Fruit fly (Drosophila melanogaster): ENCODE measurements around the gene Hsp23.

The Hsp23 gene

DNA sequence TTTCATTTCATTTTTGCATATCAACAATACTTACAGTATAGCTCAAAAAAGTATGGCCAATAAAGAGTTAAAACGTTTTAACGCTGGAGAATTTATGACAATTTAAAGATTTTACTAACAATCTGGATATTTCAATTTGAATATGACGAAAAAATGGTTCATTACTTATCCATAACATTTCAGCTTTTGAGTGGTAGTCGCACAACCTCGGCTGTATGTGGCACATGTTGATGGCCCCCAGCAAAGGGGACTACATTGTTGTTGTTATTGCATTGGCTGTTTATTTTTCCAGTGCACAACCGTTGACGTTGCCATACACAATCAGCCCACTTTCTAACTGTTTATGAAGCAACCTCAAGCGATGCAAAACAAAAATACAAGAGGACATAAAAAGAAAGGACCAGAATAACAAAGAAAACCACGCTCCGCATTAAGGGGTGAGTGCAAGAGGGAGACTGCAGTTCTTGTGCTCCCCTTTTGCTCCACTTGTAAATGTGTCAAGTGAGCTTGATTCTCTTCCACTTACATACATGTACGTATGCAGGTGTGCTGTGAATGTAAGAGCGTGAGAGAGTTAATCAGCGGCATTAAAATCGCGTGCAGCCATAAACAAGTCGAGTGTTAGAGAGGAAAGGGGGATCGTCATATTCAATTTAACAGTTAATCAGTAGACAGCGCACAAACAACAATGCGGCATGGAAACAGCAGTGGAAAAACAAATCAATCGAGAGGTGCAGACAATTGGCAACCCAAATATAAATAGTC lies 38.6 kb downstream of the Hsp23 start (continued):
- peak; percentile 47 for TF ChIP-seq D19A (tag; optimal IDR thresholded peaks at IDR 0.05)
- peak; percentile 87 for TF ChIP-seq sens (GFP tag)
- TF ChIP-seq fd96Cb (tag; optimal IDR thresholded peaks at IDR 0.05) = peak; percentile 39
- no peak for TF ChIP-seq NC2β (GFP tag; optimal IDR thresholded peaks at IDR 0.05)
- no peak for TF ChIP-seq fru (optimal IDR thresholded peaks at IDR 0.05)
- peak; percentile 23 for TF ChIP-seq CG13775 (GFP tag; optimal IDR thresholded peaks at IDR 0.05)
- peak; percentile 7 for TF ChIP-seq CG16863 (GFP tag; optimal IDR thresholded peaks at IDR 0.05)
- TF ChIP-seq H15 (GFP tag; IDR thresholded peaks at IDR 0.05) = peak; percentile 37; the same call in 1 of the 3 replicates
- peak; percentile 40; the same call in 2 of the 3 replicates for TF ChIP-seq tgo (GFP tag; IDR thresholded peaks at IDR 0.05)
- TF ChIP-seq ham (GFP tag; IDR thresholded peaks at IDR 0.05) = no peak
- peak; percentile 41; the same call in 1 of the 2 replicates for TF ChIP-seq lmd (GFP tag; IDR thresholded peaks at IDR 0.05)
- TF ChIP-seq CG6689 (GFP tag; IDR thresholded peaks at IDR 0.05) = peak; percentile 65; the same call in 1 of the 2 replicates
- TF ChIP-seq sob (GFP tag; IDR thresholded peaks at IDR 0.05) = 0 out of 2 replicates have a peak, but pooled peaks have one; percentile 7
- no peak for TF ChIP-seq dati (GFP tag; IDR thresholded peaks at IDR 0.05)
- TF ChIP-seq CG8359 (GFP tag; optimal IDR thresholded peaks at IDR 0.05; ENCODE audit: borderline replicate concordance) = no peak
- TF ChIP-seq sisA (GFP tag; IDR thresholded peaks at IDR 0.05) = peak; percentile 53; the same call in 1 of the 2 replicates
- TF ChIP-seq ap (GFP tag; IDR thresholded peaks at IDR 0.05) = peak; percentile 62
- TF ChIP-seq Dfd (GFP tag; optimal IDR thresholded peaks at IDR 0.05) = no peak
- no peak for TF ChIP-seq cwo (GFP tag; optimal IDR thresholded peaks at IDR 0.05)
- TF ChIP-seq Meics (GFP tag; optimal IDR thresholded peaks at IDR 0.05) = peak; percentile 30
- peak; percentile 43 for TF ChIP-seq CG9727 (GFP tag; optimal IDR thresholded peaks at IDR 0.05)
- peak; percentile 54 for TF ChIP-seq CG13424 (tag; optimal IDR thresholded peaks at IDR 0.05)
- peak; percentile 50 for TF ChIP-seq org-1 (GFP tag; optimal IDR thresholded peaks at IDR 0.05)
- TF ChIP-seq eyg (GFP tag; optimal IDR thresholded peaks at IDR 0.05) = no peak
- no peak for TF ChIP-seq Bdp1 (GFP tag; optimal IDR thresholded peaks at IDR 0.05)
- TF ChIP-seq CG32532 (GFP tag; IDR thresholded peaks at IDR 0.05) = peak; percentile 14; the same call in 1 of the 2 replicates
- TF ChIP-seq CG4820 (GFP tag; optimal IDR thresholded peaks at IDR 0.05) = no peak
- TF ChIP-seq gem (tag; optimal IDR thresholded peaks at IDR 0.05) = peak; percentile 72
- TF ChIP-seq CG1024 (GFP tag; IDR thresholded peaks at IDR 0.05) = peak; percentile 26; the same call in 1 of the 2 replicates
- peak; percentile 62 for TF ChIP-seq CG7556 (GFP tag; optimal IDR thresholded peaks at IDR 0.05)
- TF ChIP-seq CrebB (tag; optimal IDR thresholded peaks at IDR 0.05) = peak; percentile 25
- TF ChIP-seq tap (tag; optimal IDR thresholded peaks at IDR 0.05) = peak; percentile 44
- 0 out of 2 replicates have a peak, but pooled peaks have one; percentile 12 for TF ChIP-seq CG5953 (GFP tag; IDR thresholded peaks at IDR 0.05)
- TF ChIP-seq Ada2b (GFP tag; IDR thresholded peaks at IDR 0.05) = peak; percentile 55
- TF ChIP-seq Eip74EF (GFP tag; optimal IDR thresholded peaks at IDR 0.05) = peak in 1 of 2 experiments; percentile 53
- TF ChIP-seq corto (GFP tag; optimal IDR thresholded peaks at IDR 0.05) = peak; percentile 82
- no peak for TF ChIP-seq mirr (GFP tag; optimal IDR thresholded peaks at IDR 0.05)
- peak; percentile 12 for TF ChIP-seq pum (GFP tag; optimal IDR thresholded peaks at IDR 0.05)
- TF ChIP-seq nerfin-1 (tag; optimal IDR thresholded peaks at IDR 0.05) = peak; percentile 5
- TF ChIP-seq CkIIα-i1 (GFP tag; IDR thresholded peaks at IDR 0.05) = no peak
- TF ChIP-seq CG17328 (GFP tag; IDR thresholded peaks at IDR 0.05) = peak; percentile 69
- peak; percentile 68; the same call in 1 of the 3 replicates for TF ChIP-seq so (GFP tag; IDR thresholded peaks at IDR 0.05)
- TF ChIP-seq gsb (GFP tag; IDR thresholded peaks at IDR 0.05) = no peak
- TF ChIP-seq crol (GFP tag; IDR thresholded peaks at IDR 0.05) = no peak
- TF ChIP-seq Mes4 (GFP tag; optimal IDR thresholded peaks at IDR 0.05) = no peak
- TF ChIP-seq MTF-1 (GFP tag; optimal IDR thresholded peaks at IDR 0.05; ENCODE audit: borderline replicate concordance) = no peak
- 0 out of 3 replicates have a peak, but pooled peaks have one; percentile 24 for TF ChIP-seq CG11456 (GFP tag; IDR thresholded peaks at IDR 0.05)
- TF ChIP-seq dm (GFP tag; optimal IDR thresholded peaks at IDR 0.05) = no peak
- peak; percentile 23 for TF ChIP-seq CG18619 (GFP tag; optimal IDR thresholded peaks at IDR 0.05)
- no peak for TF ChIP-seq nerfin-2 (GFP tag; IDR thresholded peaks at IDR 0.05; ENCODE audit: partially characterized antibody)

All from whole organism, embryonic.